Fruit fly (Drosophila melanogaster) whole organism, embryonic: ENCODE results near the gene Rhp.

Experiments used
- Abd-B ChIP-seq: fragments of 200-800 bp; sonication (Bioruptor generic); optimal IDR thresholded peaks from 2 replicates; lab custom pipeline; 2018; ENCODE audit warnings: missing biosample characterization, mild to moderate bottlenecking, missing genetic modification characterization, moderate library complexity
- Asciz ChIP-seq: fragments of 200-800 bp; sonication (Bioruptor generic); optimal IDR thresholded peaks from 2 replicates; lab custom pipeline; 2017; ENCODE audit warnings: missing biosample characterization, mild to moderate bottlenecking, missing genetic modification characterization, missing genetic modification reagents
- Bgb ChIP-seq: fragments of 200-800 bp; sonication (Bioruptor generic); IDR thresholded peaks from 2 replicates; pipeline ENCODE4 v1.3.6; 2022; ENCODE audit warnings: missing biosample characterization, missing genetic modification characterization; ENCODE audit not compliant: partially characterized antibody
- CG14710 ChIP-seq: fragments of 200-800 bp; sonication (Bioruptor generic); optimal IDR thresholded peaks from 3 replicates; lab custom pipeline; 2019; ENCODE audit warnings: missing biosample characterization, mild to moderate bottlenecking, missing genetic modification characterization, moderate library complexity
- CG14965 ChIP-seq: fragments of 200-800 bp; sonication (Bioruptor generic); optimal IDR thresholded peaks from 2 replicates; lab custom pipeline; 2016; ENCODE audit warnings: missing biosample characterization, missing genetic modification characterization, borderline replicate concordance
- CG1603 ChIP-seq: fragments of 200-800 bp; sonication (Bioruptor generic); optimal IDR thresholded peaks from 2 replicates; lab custom pipeline; 2019; ENCODE audit warnings: missing biosample characterization, mild to moderate bottlenecking, missing genetic modification characterization, moderate library complexity
- CG17328 ChIP-seq: fragments of 200-800 bp; sonication (Bioruptor generic); IDR thresholded peaks from 2 replicates; pipeline ENCODE4 v1.3.6; 2022; ENCODE audit warnings: missing biosample characterization, missing genetic modification characterization
- CG2116 ChIP-seq: fragments of 200-800 bp; sonication (Bioruptor generic); optimal IDR thresholded peaks from 3 replicates; lab custom pipeline; 2018; ENCODE audit warnings: missing biosample characterization, mild to moderate bottlenecking, missing genetic modification characterization
- CG2120 ChIP-seq: fragments of 200-800 bp; sonication (Bioruptor generic); optimal IDR thresholded peaks from 3 replicates; lab custom pipeline; 2016; ENCODE audit warnings: missing biosample characterization, missing genetic modification characterization
- CG30020 ChIP-seq: fragments of 200-800 bp; optimal IDR thresholded peaks from 2 replicates; lab custom pipeline; 2019; ENCODE audit warnings: missing biosample characterization, mild to moderate bottlenecking, missing genetic modification characterization, moderate library complexity
- CG30403 ChIP-seq: fragments of 200-800 bp; sonication (Bioruptor generic); optimal IDR thresholded peaks from 3 replicates; lab custom pipeline; 2016; ENCODE audit warnings: missing biosample characterization, missing genetic modification characterization
- CG3065 ChIP-seq: fragments of 200-800 bp; sonication (Bioruptor generic); optimal IDR thresholded peaks from 2 replicates; lab custom pipeline; 2016; ENCODE audit warnings: missing biosample characterization, missing genetic modification characterization
- CG31224 ChIP-seq: fragments of 200-800 bp; sonication (Bioruptor generic); IDR thresholded peaks from 2 replicates; pipeline ENCODE4 v1.3.6; 2022; ENCODE audit warnings: missing biosample characterization, missing genetic modification characterization
- CG33213 ChIP-seq: fragments of 200-800 bp; sonication (Bioruptor generic); optimal IDR thresholded peaks from 3 replicates; lab custom pipeline; 2016; ENCODE audit warnings: missing biosample characterization, missing genetic modification characterization
- CG3995 ChIP-seq: fragments of 200-800 bp; sonication (Bioruptor generic); optimal IDR thresholded peaks from 3 replicates; lab custom pipeline; 2016; ENCODE audit warnings: missing biosample characterization, missing genetic modification characterization
- CG5180 ChIP-seq: fragments of 200-800 bp; sonication (Bioruptor generic); optimal IDR thresholded peaks from 3 replicates; lab custom pipeline; 2017; ENCODE audit warnings: missing biosample characterization, missing genetic modification characterization, mild to moderate bottlenecking, moderate library complexity, missing genetic modification reagents
- CG6175 ChIP-seq: fragments of 200-800 bp; sonication (Bioruptor generic); IDR thresholded peaks from 3 replicates; pipeline ENCODE4 v1.3.6; 2022; ENCODE audit warnings: missing biosample characterization, missing genetic modification characterization
- CG6254 ChIP-seq: fragments of 200-800 bp; sonication (Bioruptor generic); optimal IDR thresholded peaks from 3 replicates; lab custom pipeline; 2017; ENCODE audit warnings: mild to moderate bottlenecking, missing biosample characterization, missing genetic modification reagents, missing genetic modification characterization
- CG7357 ChIP-seq: fragments of 200-800 bp; sonication (Bioruptor generic); IDR thresholded peaks from 3 replicates; pipeline ENCODE4 v1.3.6; 2022; ENCODE audit warnings: missing biosample characterization, missing genetic modification characterization
- CG8281 ChIP-seq: fragments of 200-800 bp; sonication (Bioruptor generic); optimal IDR thresholded peaks from 2 replicates; lab custom pipeline; 2018; ENCODE audit warnings: missing biosample characterization, mild to moderate bottlenecking, missing genetic modification characterization, moderate library complexity
- CG9797 ChIP-seq: fragments of 200-800 bp; sonication (Bioruptor generic); optimal IDR thresholded peaks from 3 replicates; lab custom pipeline; 2018; ENCODE audit warnings: missing biosample characterization, mild to moderate bottlenecking, missing genetic modification characterization
- CG9932 ChIP-seq: fragments of 200-800 bp; sonication (Bioruptor generic); IDR thresholded peaks from 2 replicates; pipeline ENCODE4 v1.3.6; 2022; ENCODE audit warnings: missing biosample characterization, missing genetic modification characterization
- HLH3B ChIP-seq: fragments of 200-800 bp; sonication (Bioruptor generic); IDR thresholded peaks from 2 replicates; pipeline ENCODE4 v1.3.6; 2022; ENCODE audit warnings: missing biosample characterization, missing genetic modification characterization
- Lim3 ChIP-seq: fragments of 200-800 bp; sonication (Bioruptor generic); IDR thresholded peaks from 2 replicates; pipeline ENCODE4 v1.3.6; 2022; ENCODE audit warnings: missing biosample characterization, missing genetic modification characterization
- Myb ChIP-seq: fragments of 200-800 bp; sonication (Bioruptor generic); optimal IDR thresholded peaks from 2 replicates; lab custom pipeline; 2016; ENCODE audit warnings: missing biosample characterization, missing genetic modification characterization
- Opbp ChIP-seq: fragments of 200-800 bp; sonication (Bioruptor generic); IDR thresholded peaks from 3 replicates; pipeline ENCODE4 v1.3.6; 2022; ENCODE audit warnings: missing biosample characterization, missing genetic modification characterization; ENCODE audit not compliant: partially characterized antibody
- Pdp1 ChIP-seq, 2 experiments: fragments of 200-800 bp; sonication (Bioruptor generic); optimal IDR thresholded peaks; 3 replicates each; lab custom pipeline; 2016; ENCODE audit warnings: missing biosample characterization in 2 of 2, missing genetic modification characterization in 2 of 2, mild to moderate bottlenecking in 1 of 2, moderate library complexity in 1 of 2
- Rfx ChIP-seq: fragments of 200-800 bp; sonication (Bioruptor generic); IDR thresholded peaks from 2 replicates; pipeline ENCODE4 v1.3.6; 2022; ENCODE audit warnings: missing biosample characterization, missing genetic modification characterization
- Six4 ChIP-seq: fragments of 200-800 bp; sonication (Bioruptor generic); optimal IDR thresholded peaks from 2 replicates; lab custom pipeline; 2016; ENCODE audit warnings: missing biosample characterization, missing genetic modification characterization
- Usf ChIP-seq: fragments of 200-800 bp; sonication (Bioruptor generic); optimal IDR thresholded peaks from 2 replicates; lab custom pipeline; 2017; ENCODE audit warnings: missing genotype, missing biosample characterization, missing genetic modification characterization
- YL-1 ChIP-seq: fragments of 200-800 bp; sonication (Bioruptor generic); optimal IDR thresholded peaks from 3 replicates; lab custom pipeline; 2017; ENCODE audit warnings: missing biosample characterization, mild to moderate bottlenecking, missing genetic modification characterization
- bbx ChIP-seq: fragments of 200-800 bp; sonication (Bioruptor generic); IDR thresholded peaks from 2 replicates; pipeline ENCODE4 v1.3.6; 2022; ENCODE audit warnings: missing biosample characterization, missing genetic modification characterization; ENCODE audit not compliant: partially characterized antibody
- bigmax ChIP-seq: fragments of 200-800 bp; sonication (Bioruptor generic); optimal IDR thresholded peaks from 2 replicates; lab custom pipeline; 2018; ENCODE audit warnings: missing biosample characterization, mild to moderate bottlenecking, missing genetic modification characterization
- crp ChIP-seq, 2 experiments: fragments of 200-800 bp; sonication (Bioruptor generic); optimal IDR thresholded peaks; 2 replicates in 1 of 2; 3 replicates in 1 of 2; lab custom pipeline; 2017; ENCODE audit warnings: missing biosample characterization in 2 of 2, missing genetic modification characterization in 2 of 2, mild to moderate bottlenecking in 1 of 2, moderate library complexity in 1 of 2
- grau ChIP-seq: fragments of 200-800 bp; optimal IDR thresholded peaks from 3 replicates; lab custom pipeline; 2019; ENCODE audit warnings: missing biosample characterization, mild to moderate bottlenecking, missing genetic modification characterization, moderate library complexity
- gt ChIP-seq: fragments of 200-800 bp; sonication (Bioruptor generic); IDR thresholded peaks from 2 replicates; pipeline ENCODE4 v1.3.6; 2022; ENCODE audit warnings: missing biosample characterization, missing genetic modification characterization
- hkb ChIP-seq, 2 experiments: fragments of 200-800 bp in 1 of 2; fragments of >200 bp in 1 of 2; sonication (Bioruptor generic) in 1 of 2; IDR thresholded peaks in 1 of 2; optimal IDR thresholded peaks in 1 of 2; 2 replicates each; pipeline versions ENCODE4 v1.3.6 to Lab custom; 2017 to 2022; ENCODE audit warnings: missing biosample characterization in 1 of 2, missing genetic modification characterization in 1 of 2
- row ChIP-seq: fragments of 200-800 bp; sonication (Bioruptor generic); IDR thresholded peaks from 3 replicates; pipeline ENCODE4 v1.3.6; 2022; ENCODE audit warnings: missing biosample characterization, missing genetic modification characterization
- slbo ChIP-seq: fragments of 200-800 bp; sonication (Bioruptor generic); IDR thresholded peaks from 2 replicates; pipeline ENCODE4 v1.3.6; 2022; ENCODE audit warnings: missing biosample characterization, missing genetic modification characterization
- tap ChIP-seq: fragments of 200-800 bp; optimal IDR thresholded peaks from 3 replicates; lab custom pipeline; 2019; ENCODE audit warnings: missing biosample characterization, mild to moderate bottlenecking, missing genetic modification characterization, moderate library complexity
- tna ChIP-seq: fragments of 200-800 bp; sonication (Bioruptor generic); IDR thresholded peaks from 2 replicates; pipeline ENCODE4 v1.3.6; 2022; ENCODE audit warnings: missing biosample characterization, missing genetic modification characterization; ENCODE audit not compliant: partially characterized antibody
- zfh1 ChIP-seq: fragments of 200-800 bp; sonication (Bioruptor generic); IDR thresholded peaks from 3 replicates; pipeline ENCODE4 v1.3.6; 2022; ENCODE audit warnings: missing biosample characterization, missing genetic modification characterization
- zfh2 ChIP-seq: fragments of 200-800 bp; sonication (Bioruptor generic); optimal IDR thresholded peaks from 2 replicates; lab custom pipeline; 2016; ENCODE audit warnings: missing biosample characterization, missing genetic modification characterization

The Rhp gene

DNA sequence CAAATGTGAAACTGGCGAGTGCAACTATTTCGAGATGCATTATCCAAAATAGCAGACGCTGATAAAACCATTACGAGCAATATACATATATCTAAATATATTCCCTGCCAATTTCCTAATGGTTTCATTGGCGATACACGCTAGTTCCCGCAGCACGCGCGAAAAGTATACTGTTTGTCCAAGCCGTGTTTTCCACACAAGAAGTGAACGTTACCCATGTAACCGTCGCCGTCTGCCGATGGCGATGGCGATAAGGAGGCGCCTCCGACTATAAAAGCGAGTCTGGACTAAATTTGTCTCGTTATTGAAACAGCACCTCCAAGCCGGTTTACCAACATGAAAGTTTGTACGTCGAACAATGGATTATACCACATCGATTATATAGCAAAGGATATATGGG lies 9.9 kb upstream of the Rhp start, which contains the start of gene CG43673:
TSS of gene CG43673 (plus strand) at position 301 of the 400 bp plus-strand sequence.
- TF ChIP-seq CG6254 (GFP tag; lab: Kevin White, UChicago): no peak
- no peak for TF ChIP-seq CG5180
- TF ChIP-seq, all 482 proteins: peak for 0

DNA sequence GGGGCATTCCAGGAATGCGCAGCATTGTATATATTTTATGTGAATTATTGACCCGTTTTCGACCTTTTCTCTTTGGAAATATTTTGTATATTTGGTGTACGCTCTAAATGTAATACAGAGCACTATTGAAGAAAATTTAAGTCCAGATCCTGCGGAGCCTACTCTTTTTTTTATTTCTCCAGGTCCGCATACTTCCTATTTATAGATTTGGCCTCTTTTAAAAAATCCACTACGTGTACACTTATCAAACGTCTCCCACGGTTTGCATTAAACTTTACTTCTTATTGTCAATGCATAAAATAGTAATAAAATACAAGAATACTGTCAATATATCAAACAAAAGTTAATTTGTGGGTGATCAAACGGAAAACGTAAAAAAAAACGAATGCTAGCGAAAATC lies 5.1 kb upstream of the Rhp start, which contains the start of gene Efhc1.1:
TSS of gene Efhc1.1 (minus strand) at position 101 of the 400 bp plus-strand sequence.
- no peak for TF ChIP-seq Asciz (GFP tag; lab: Kevin White, UChicago)
- TF ChIP-seq gt: no peak
- TF ChIP-seq Lim3 (GFP tag; lab: Robert Waterston, UW): no peak

DNA sequence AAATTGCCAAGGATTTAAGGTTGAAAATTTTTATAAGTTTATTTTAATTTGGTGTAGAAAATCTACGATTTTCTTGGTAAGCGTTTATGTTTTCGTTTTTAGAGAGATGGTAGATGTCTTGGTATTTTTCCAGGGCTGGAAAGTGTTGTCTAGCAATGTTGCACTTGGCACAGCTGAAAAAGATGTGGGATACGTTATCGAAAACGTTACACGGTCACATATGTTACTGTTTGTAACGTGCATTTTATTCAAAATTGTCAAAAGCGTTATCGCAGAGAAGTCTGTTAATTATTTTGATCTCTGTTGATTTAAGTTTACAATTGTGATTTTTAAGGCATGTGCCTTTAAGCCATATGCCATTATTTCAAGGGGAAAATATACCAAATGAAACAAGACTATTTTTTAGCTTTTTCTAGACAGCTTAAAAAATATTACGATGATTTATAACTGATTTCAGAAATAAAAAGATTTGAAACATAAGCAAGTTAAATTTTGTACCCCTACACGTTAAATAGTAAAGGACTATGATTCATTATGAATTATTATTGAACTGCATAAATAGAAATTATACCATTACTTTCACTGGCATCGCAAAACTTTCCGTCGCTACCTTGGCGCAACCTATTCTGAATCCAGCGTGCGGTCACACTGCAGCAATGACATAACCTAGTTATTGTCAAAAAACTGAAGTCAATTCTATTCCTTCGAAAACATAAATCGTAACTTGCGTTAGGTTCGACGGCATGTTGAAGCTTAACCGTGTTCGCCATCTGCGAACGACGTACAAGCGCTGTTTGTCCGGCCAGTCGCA lies 3.1 kb upstream of the Rhp start, which contains the start of the genes Paf-AHalpha and mRpS30:
TSS of gene Paf-AHalpha (minus strand) at position 155 of the 811 bp plus-strand sequence.
TSS of gene mRpS30 (plus strand) at position 619 of the 811 bp plus-strand sequence.
- no peak for TF ChIP-seq tap (tag; lab: Kevin White, UChicago)
- peak; percentile 1 for TF ChIP-seq zfh2
- peak; percentile 52 for TF ChIP-seq YL-1 (GFP tag; lab: Kevin White, UChicago)
- peak in 1 of 2 experiments; percentile 95 for TF ChIP-seq Pdp1 (GFP tag; optimal IDR thresholded peaks at IDR 0.05; lab: Kevin White, UChicago)
- no peak for TF ChIP-seq CG3065 (GFP tag; lab: Kevin White, UChicago)
- no peak for TF ChIP-seq hkb (optimal IDR thresholded peaks at IDR 0.05; lab: Kevin White, UChicago)
- TF ChIP-seq hkb (GFP tag; IDR thresholded peaks at IDR 0.05; lab: Robert Waterston, UW): no peak
- peak; percentile 94 for TF ChIP-seq Myb (GFP tag; lab: Kevin White, UChicago)
- TF ChIP-seq Opbp: peak; percentile 18; the same call in 1 of the 3 replicates
- no peak for TF ChIP-seq CG31224
- TF ChIP-seq CG14710 (tag; lab: Kevin White, UChicago): peak; percentile 47
- no peak for TF ChIP-seq HLH3B (GFP tag; lab: Robert Waterston, UW)
- TF ChIP-seq CG7357 (GFP tag; lab: Robert Waterston, UW): no peak
- no peak for TF ChIP-seq CG14965
- 0 out of 2 replicates have a peak, but pooled peaks have one; percentile 35 for TF ChIP-seq bbx (GFP tag; lab: Robert Waterston, UW)
- TF ChIP-seq CG1603 (tag; lab: Kevin White, UChicago): peak; percentile 99
- no peak for TF ChIP-seq tna (GFP tag; lab: Robert Waterston, UW)
- TF ChIP-seq CG2120: peak; percentile 35
- TF ChIP-seq slbo: peak; percentile 34; the same call in 1 of the 2 replicates
- peak; percentile 29; the same call in 1 of the 2 replicates for TF ChIP-seq Bgb (GFP tag; lab: Robert Waterston, UW)
- no peak for TF ChIP-seq Six4 (GFP tag; lab: Kevin White, UChicago)
- peak; percentile 96 for TF ChIP-seq bigmax (GFP tag; lab: Kevin White, UChicago)
- peak; percentile 6 for TF ChIP-seq CG30403 (GFP tag; lab: Kevin White, UChicago)
- no peak for TF ChIP-seq Usf (GFP tag; lab: Kevin White, UChicago)
- peak; percentile 31; the same call in 1 of the 2 replicates for TF ChIP-seq CG9932 (GFP tag; lab: Robert Waterston, UW)
- TF ChIP-seq row (GFP tag; lab: Robert Waterston, UW): peak; percentile 31; the same call in 2 of the 3 replicates
- TF ChIP-seq grau (tag; lab: Kevin White, UChicago): no peak
- TF ChIP-seq CG2116: peak; percentile 98
- peak; percentile 60 for TF ChIP-seq CG9797
- TF ChIP-seq CG33213 (GFP tag; lab: Kevin White, UChicago): peak; percentile 30
- peak; percentile 94 for TF ChIP-seq CG3995 (GFP tag; lab: Kevin White, UChicago)
- TF ChIP-seq Rfx (GFP tag; lab: Robert Waterston, UW): peak; percentile 40; the same call in 1 of the 2 replicates
- TF ChIP-seq CG8281 (tag; lab: Kevin White, UChicago): no peak
- TF ChIP-seq zfh1 (GFP tag; lab: Robert Waterston, UW): 0 out of 3 replicates have a peak, but pooled peaks have one; percentile 28
- no peak for TF ChIP-seq Abd-B (GFP tag; lab: Kevin White, UChicago)
- TF ChIP-seq crp (GFP tag; optimal IDR thresholded peaks at IDR 0.05; lab: Kevin White, UChicago): peak in 1 of 2 experiments; percentile 78
- TF ChIP-seq CG6175 (GFP tag; lab: Robert Waterston, UW): no peak
- TF ChIP-seq CG30020 (tag; lab: Kevin White, UChicago): peak; percentile 84
- TF ChIP-seq CG17328 (GFP tag; lab: Robert Waterston, UW): no peak
